Worm (Caenorhabditis elegans) whole organism, late embryonic: ENCODE data around the gene Y5H2B.3.

ENCODE experiments used
- Y22D7AL.16 ChIP-seq: sonication (generic microtip); optimal IDR thresholded peaks from 2 replicates; lab custom pipeline; 2016; ENCODE audit warnings: missing genetic modification characterization, missing compliant biosample characterization
- ceh-2 ChIP-seq: sonication (generic microtip); optimal IDR thresholded peaks from 2 replicates; lab custom pipeline; 2016; ENCODE audit warnings: missing genotype, missing genetic modification characterization, missing compliant biosample characterization
- elt-4 ChIP-seq: sonication (generic microtip); optimal IDR thresholded peaks from 2 replicates; lab custom pipeline; 2016; ENCODE audit warnings: missing genetic modification characterization, missing compliant biosample characterization
- nfya-1 ChIP-seq: sonication (generic microtip); optimal IDR thresholded peaks from 2 replicates; lab custom pipeline; 2017; ENCODE audit warnings: missing genetic modification characterization, mild to moderate bottlenecking, missing compliant biosample characterization, antibody characterized with exemption, moderate library complexity
- nhr-11 ChIP-seq: fragments of 150-350 bp; optimal IDR thresholded peaks from 2 replicates; lab custom pipeline; 2014; ENCODE audit warnings: missing biosample characterization, missing genetic modification characterization
- pqm-1 ChIP-seq: sonication (generic microtip); optimal IDR thresholded peaks from 2 replicates; lab custom pipeline; 2016; ENCODE audit warnings: missing genetic modification characterization, missing compliant biosample characterization

DNA sequence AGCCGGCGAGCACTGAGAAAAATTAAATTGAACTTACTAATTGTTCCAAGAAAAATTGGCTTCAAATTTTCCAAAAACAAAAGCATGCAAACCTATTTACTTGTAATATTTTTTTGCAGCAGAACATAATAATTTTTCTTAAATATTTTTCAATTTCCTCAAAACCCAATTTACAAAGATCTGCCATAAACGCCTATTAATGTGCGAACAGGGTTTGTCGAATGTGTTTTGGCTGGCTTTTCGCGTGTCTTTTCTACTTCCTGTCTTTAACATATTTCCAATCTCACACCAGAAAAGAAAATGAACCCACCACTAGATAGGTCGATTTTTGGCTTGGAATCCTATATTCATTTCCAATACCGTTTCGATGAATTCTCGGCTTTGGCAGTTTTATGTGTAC is 12.9 kb upstream of the Y5H2B.3 start, which contains the start of gene C45H4.18:
- TF ChIP-seq pqm-1 (tag; lab: Kevin White, UChicago): no peak
- TF ChIP-seq nhr-11 (tag; lab: Kevin White, UChicago): no peak
- no peak for TF ChIP-seq elt-4 (tag; lab: Kevin White, UChicago)
- TF ChIP-seq nfya-1: no peak
- no peak for TF ChIP-seq ceh-2 (tag; lab: Kevin White, UChicago)
- TF ChIP-seq Y22D7AL.16 (tag; lab: Kevin White, UChicago): no peak
